Worm (Caenorhabditis elegans) whole organism, L4/young adult: ENCODE measurements around the gene W10G6.1.
A peak's percentile ranks its signal among the peaks of the same experiment; 100 is the strongest.
"Not testable (repeated sequence)": the region's sequence is repeated elsewhere in the genome, so short reads cannot be mapped to it uniquely, and the experiment has no call there.

ENCODE experiments used
- W03F9.2 ChIP-seq: fragments of 150-350 bp; optimal IDR thresholded peaks from 2 replicates; lab custom pipeline; 2014; ENCODE audit warnings: missing biosample characterization, missing genetic modification characterization
- dao-5 ChIP-seq: sonication (generic microtip); optimal IDR thresholded peaks from 2 replicates; lab custom pipeline; 2016; ENCODE audit warnings: missing genotype, missing genetic modification characterization, moderate library complexity, missing compliant biosample characterization
- him-1 ChIP-seq: sonication (generic microtip); optimal IDR thresholded peaks from 2 replicates; lab custom pipeline; 2016; ENCODE audit warnings: missing genotype, missing genetic modification reagents, missing genetic modification characterization, missing compliant biosample characterization

W10G6.1 gene

DNA sequence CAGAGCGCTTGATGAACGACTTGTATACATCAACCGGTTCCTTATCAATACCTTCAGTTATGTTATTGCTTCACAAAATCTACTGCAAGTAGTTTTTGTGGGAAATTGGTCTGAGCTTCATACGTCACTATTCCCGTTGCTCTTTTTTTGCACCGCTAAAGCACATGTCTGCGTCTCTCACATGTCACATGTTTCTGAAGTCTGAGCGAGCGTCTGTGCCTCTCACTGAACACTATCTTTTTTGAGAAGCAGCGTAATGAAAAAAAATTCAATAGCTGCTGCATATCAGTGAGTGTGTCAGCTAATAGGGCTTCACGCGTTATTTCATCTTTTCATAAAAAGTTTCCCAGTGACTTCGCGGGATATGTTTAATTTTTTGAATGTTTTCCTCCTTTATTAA, 26.7 kb upstream of the W10G6.1 start:
- TF ChIP-seq dao-5: no peak
- TF ChIP-seq him-1 (tag; lab: Kevin White, UChicago): no peak
- TF ChIP-seq W03F9.2 (tag; lab: Kevin White, UChicago): no peak

DNA sequence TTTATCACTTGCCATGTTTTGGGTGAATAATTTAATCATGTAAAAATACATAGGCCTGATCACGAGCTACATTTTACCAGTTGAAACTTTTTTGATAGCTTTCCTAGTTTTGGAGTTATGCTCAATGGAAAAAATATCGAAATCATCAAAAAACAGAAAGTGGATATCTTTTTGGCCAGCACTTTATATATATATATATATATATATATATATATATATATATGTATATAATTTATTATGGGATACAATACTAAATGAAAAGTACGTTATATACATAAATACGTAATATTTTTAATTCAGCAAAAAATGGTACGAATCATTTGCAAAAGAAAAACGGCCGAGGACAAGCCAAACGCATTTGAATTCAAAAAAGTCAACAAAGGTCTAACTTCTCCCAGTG, 25.3 kb upstream of the W10G6.1 start, which contains the start of gene F23A7.3:
TSS of gene F23A7.3 (plus strand) at position 301 of the 400 bp plus-strand sequence.
- TF ChIP-seq him-1 (tag; lab: Kevin White, UChicago); W03F9.2 (tag; lab: Kevin White, UChicago); dao-5: not testable (repeated sequence)

DNA sequence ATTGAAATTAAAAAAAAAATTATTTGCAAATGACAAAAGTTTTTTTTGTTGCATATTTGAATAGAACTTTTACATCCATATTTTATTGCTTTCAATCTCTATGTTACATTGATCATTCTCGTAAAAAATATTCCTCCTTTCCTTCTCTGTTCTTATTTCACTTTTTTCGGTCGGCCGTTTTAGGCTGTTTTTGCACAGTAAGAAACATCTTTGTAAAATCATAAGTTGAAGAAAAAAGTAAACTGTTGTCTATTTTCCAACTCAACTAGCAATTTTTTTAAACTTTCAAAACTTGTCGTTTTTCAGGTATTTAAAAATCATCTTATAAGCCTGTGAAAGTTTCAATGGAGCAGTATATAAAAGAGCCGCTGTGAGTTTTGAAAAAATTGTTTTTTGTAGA, 16.4 kb upstream of the W10G6.1 start, which contains the start of gene F23A7.5:
TSS of gene F23A7.5 (plus strand) at position 301 of the 400 bp plus-strand sequence.
- TF ChIP-seq dao-5: no peak
- TF ChIP-seq W03F9.2 (tag; lab: Kevin White, UChicago): no peak
- no peak for TF ChIP-seq him-1 (tag; lab: Kevin White, UChicago)

DNA sequence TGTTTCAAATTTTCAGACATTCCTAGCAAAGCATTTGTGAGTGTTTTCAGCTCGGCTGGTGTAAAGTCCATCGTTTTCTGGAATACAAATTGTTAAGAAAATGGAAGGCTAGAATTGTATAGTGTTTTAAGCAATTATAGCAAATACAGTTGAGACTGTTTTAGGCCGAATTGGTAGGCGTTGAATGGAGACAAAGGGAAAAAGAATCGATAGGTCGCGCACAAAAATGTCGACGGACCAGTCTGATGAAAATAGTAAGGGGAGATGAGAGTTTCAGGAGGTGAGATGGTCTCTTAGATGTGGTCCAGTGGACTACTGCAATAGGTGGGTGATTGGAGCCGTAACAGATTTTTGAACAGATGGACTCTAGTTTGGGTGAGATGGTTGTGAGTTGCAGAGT, 4.4 kb upstream of the W10G6.1 start:
- no peak for TF ChIP-seq W03F9.2 (tag; lab: Kevin White, UChicago)
- no peak for TF ChIP-seq him-1 (tag; lab: Kevin White, UChicago)
- no peak for TF ChIP-seq dao-5

DNA sequence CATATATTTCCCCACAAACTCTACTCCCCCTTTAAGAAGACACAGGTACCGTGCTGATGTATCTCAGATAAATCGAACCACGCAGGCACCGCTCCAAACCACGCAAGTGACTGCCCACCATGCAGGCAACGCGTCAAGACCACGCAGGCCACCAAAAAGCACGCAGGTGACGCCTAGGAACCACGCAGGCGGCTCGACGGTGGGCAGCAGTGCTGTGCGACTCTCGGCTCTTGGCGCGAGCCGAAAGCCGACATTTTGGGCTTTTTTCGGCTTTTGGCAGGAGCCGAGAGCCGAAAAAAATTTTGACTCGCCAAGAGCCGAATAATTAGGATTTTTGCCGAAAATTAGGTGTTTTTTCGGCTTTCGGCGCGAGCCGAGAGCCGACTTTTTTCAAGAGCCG, 1.9 kb upstream of the W10G6.1 start:
- no peak for TF ChIP-seq W03F9.2 (tag; lab: Kevin White, UChicago)
- no peak for TF ChIP-seq him-1 (tag; lab: Kevin White, UChicago)
- no peak for TF ChIP-seq dao-5

DNA sequence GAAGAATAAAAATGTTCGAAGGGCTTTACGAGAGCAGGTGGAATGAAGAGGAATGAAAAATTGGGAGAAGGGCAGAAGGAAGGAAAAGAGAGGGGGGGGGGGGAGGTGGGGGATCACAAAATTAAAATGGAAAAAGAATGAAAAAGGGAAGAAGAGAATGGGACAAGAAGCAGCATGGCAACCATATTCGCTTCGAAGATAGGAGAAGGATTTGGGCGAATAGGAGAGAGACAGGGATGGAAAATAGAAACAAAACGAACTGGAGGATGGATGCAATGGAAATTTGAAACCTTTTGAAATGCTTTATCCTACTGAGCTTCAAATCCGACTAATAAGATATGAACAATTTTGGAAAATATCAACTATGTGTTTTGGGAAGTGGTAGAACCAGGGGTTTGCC, 5.7 kb downstream of the W10G6.1 start, which contains the start of gene W10G6.6:
TSS of gene W10G6.6 (minus strand) at position 101 of the 400 bp plus-strand sequence.
- TF ChIP-seq him-1 (tag; lab: Kevin White, UChicago) (no peak), W03F9.2 (tag; lab: Kevin White, UChicago) (no peak), dao-5 (no peak)

DNA sequence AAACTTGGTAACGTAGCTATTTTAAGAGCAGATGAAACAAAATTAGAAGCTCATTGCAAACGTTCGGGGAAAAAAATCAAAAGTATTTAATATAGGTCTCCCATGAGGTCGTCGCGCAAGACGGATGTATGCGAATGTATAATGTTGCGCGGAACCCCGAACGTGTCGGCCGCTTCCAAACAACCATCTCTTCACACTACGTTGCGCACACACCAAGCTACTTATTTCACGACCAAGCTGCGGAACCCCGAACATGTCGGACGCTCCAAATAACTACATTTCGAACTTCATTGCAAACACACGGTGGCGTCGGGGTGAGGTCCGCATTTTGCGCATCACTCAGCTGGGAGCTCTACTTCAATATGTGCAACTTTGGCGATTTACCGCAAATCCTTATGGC, 13.5 kb downstream of the W10G6.1 start:
- TF ChIP-seq dao-5 (no peak), him-1 (tag; lab: Kevin White, UChicago) (no peak), W03F9.2 (tag; lab: Kevin White, UChicago) (no peak)

DNA sequence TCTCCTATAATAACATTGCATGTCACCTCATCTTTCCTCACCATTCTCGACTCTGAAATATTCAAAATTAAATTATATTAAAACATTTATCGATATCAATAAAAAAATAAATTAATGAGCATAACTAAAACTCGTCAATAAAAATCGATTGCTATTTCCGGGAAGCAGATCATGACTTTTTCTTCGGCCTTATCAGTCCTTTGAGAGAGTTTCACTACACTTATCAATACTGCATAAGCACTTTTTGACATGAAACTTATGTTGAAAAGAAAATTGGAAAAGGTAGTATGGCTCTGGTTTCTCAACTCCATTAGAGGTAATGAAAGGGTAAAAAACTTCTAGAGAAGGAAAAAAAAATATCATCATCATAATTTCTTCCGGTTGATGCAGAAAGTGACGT, 15.1 kb downstream of the W10G6.1 start:
- TF ChIP-seq W03F9.2 (tag; lab: Kevin White, UChicago) (no peak), dao-5 (no peak), him-1 (tag; lab: Kevin White, UChicago) (no peak)

DNA sequence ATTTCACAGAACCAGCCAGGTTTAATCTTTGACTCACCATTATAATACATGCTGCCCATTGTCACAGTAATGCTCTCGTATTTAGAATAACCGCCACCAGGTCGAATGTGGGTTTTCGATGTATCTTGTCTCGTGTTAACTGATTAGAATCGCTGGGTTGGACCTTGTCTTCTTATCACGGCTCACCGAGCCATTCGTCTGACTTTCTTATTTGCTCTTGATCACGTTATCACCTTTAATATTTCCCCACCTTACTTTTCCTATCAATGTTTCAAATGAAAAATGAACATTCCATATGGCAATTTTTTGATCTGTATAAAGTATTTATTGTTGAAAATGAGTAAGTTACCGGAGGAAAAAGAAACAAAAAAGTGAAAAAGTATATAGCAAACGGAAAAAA, 17.0 kb downstream of the W10G6.1 start, which contains the start of gene sgk-1:
TSS of gene sgk-1 (minus strand) at position 130 of the 400 bp plus-strand sequence.
- TF ChIP-seq dao-5 (no peak), him-1 (tag; lab: Kevin White, UChicago) (no peak), W03F9.2 (tag; lab: Kevin White, UChicago) (no peak)

DNA sequence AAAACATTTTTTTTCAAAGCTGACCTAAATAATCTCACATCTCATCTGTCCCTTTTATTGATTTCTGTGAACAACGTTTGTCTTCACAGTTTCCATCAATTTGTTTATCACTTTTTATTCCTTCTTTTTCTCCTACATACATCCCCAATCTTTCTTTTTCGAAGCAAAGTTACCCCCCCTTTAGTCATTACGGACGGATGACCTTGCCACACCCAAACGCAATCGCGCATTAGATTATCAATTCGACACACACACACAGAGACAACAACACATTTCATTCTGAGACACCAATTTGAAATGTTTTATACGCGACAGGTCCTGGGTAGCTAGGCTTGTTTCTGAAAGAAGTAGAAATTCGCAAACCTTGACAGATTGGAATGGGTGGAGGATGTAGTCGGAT, 18.3 kb downstream of the W10G6.1 start:
- TF ChIP-seq W03F9.2 (tag; lab: Kevin White, UChicago) (no peak), dao-5 (no peak), him-1 (tag; lab: Kevin White, UChicago) (no peak)

DNA sequence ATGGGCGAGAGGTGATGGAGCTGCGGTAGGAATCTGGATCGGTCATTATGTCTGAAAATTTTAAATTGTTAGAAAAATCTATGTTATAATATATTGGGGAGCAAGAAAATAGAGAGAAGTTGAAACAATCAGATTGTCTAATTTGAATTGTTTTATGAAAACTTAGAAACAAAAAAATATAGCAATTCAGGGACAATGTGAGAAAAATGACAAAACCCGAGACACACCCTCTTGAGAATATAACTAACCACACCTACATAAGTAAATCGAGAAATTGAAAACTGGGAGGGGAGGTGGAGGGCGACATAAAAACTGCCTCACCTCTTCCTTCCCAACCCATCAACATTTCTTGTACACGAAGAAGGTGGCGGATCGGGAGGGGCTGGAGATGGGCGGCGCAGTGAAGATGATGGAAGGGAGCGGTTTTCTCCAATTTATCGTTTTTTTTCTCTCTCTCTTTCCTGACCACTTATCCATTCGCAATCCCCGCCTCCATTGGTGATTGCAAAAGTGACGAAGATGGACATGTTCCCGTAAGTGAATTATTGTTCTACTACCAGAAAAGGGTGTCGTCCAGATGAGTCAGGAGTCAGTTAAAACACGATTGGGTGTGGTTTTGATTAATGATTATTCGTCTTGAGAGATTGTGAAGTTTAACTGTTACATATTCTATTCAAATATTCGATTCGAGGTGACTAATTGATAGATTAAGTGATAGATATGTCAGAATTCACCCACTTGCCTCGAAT, 20.8 kb downstream of the W10G6.1 start, which contains the start of gene mua-6:
TSS of gene mua-6 (minus strand) at position 51 of the 749 bp plus-strand sequence.
- TF ChIP-seq him-1 (tag; lab: Kevin White, UChicago): no peak
- TF ChIP-seq dao-5: no peak
- no peak for TF ChIP-seq W03F9.2 (tag; lab: Kevin White, UChicago)

DNA sequence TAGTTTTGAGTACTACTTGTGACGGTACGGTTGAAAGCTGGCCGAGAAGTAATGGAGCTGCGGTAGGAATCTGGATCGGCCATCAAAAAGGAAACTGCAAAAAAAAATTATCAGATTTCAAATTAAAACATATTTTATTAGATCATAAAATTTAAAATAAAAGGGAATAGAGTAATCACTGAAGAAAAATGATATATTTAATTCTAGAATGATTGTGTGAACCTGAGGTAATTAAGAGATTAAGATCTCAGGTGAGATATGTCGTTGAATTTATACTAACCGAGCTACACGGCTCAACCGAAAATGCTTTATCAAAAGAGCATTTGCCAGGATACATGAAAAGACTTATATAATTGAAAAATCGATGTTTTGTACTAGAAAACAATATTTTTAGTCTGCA, 25.0 kb downstream of the W10G6.1 start, which contains the start of gene ifa-3:
TSS of gene ifa-3 (minus strand) at position 101 of the 400 bp plus-strand sequence.
- no peak for TF ChIP-seq W03F9.2 (tag; lab: Kevin White, UChicago)

DNA sequence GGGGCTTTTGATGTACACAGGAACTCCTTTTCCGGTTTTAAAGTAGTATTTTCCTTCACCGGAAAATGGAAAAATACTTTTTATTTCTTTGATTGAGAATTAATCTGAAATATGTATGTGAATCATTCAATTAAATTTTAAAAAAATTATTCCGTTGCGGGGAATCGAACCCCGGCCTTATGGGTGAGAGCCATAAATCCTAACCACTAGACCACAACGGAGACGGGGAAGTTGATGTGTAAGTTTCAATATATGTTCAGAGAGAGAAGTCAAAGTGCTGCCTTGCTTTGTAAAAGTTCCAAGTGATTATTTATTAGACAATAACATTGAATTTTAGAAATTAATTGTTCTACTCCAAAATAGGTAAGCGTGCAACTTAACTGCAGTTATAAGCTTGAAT, 26.2 kb downstream of the W10G6.1 start:
- TF ChIP-seq him-1 (tag; lab: Kevin White, UChicago) (no peak), dao-5 (no peak), W03F9.2 (tag; lab: Kevin White, UChicago) (peak; percentile 41)

DNA sequence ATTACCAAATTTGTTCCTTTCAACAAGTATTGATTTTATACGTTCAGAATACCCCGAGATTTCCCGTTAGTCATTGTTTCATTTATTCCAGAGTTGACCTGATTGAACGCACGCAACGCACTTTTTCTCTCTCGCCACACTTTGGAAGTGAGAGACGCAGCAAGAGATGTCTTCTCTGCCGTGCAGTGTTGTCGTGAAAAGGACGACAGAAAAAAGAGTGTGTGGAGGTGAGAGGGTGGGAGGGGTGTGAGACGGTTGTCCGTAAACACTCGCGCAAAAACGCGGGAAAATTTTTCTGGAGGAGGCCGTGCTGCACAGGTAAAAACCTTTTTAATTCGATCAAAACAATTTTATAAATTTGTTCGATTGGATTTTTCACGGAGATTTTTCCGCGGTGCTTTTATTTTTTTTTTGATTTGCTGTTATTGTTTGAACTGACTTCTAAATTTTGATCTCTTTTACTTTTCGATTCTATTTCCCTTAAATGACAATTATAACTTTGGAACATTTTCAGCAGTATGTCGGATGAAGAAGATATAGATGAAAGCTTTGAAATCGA, 30.3 kb downstream of the W10G6.1 start, which contains the start of gene sdc-1:
TSS of gene sdc-1 (plus strand) at position 509 of the 559 bp plus-strand sequence.
- TF ChIP-seq W03F9.2 (tag; lab: Kevin White, UChicago): no peak
- no peak for TF ChIP-seq him-1 (tag; lab: Kevin White, UChicago)
- TF ChIP-seq dao-5: no peak
